Fruit fly (Drosophila melanogaster): Measurements from ENCODE around the gene out.

The out gene

dm6 chrX:19268484-19269068 is 53.3 kb downstream of the out start, which contains the start of gene CG8010 (continued):
- TF ChIP-seq Opbp (GFP tag; IDR thresholded peaks at IDR 0.05; ENCODE audit: partially characterized antibody) (no peak), Ssrp (tag; optimal IDR thresholded peaks at IDR 0.05) (no peak), Hmr (GFP tag; optimal IDR thresholded peaks at IDR 0.05) (no peak), dm (GFP tag; optimal IDR thresholded peaks at IDR 0.05) (peak; percentile 78), Chrac-16 (GFP tag; optimal IDR thresholded peaks at IDR 0.05) (no peak), CG18476 (GFP tag; optimal IDR thresholded peaks at IDR 0.05) (no peak), CG12071 (GFP tag; optimal IDR thresholded peaks at IDR 0.05) (no peak), ash1 (GFP tag; optimal IDR thresholded peaks at IDR 0.05) (no peak), unc-4 (GFP tag; IDR thresholded peaks at IDR 0.05; ENCODE audit: partially characterized antibody) (peak; percentile 47; the same call in 1 of the 2 replicates), Hr51 (GFP tag; optimal IDR thresholded peaks at IDR 0.05) (peak in 1 of 2 experiments; percentile 4), CG3281 (GFP tag; optimal IDR thresholded peaks at IDR 0.05) (peak; percentile 44), CG32772 (GFP tag; IDR thresholded peaks at IDR 0.05) (peak; percentile 42; the same call in 1 of the 2 replicates), salm (tag; optimal IDR thresholded peaks at IDR 0.05) (no peak), pros (GFP tag; optimal IDR thresholded peaks at IDR 0.05) (no peak), CG30020 (tag; optimal IDR thresholded peaks at IDR 0.05) (no peak), Bdp1 (GFP tag; optimal IDR thresholded peaks at IDR 0.05) (no peak), kay (GFP tag; optimal IDR thresholded peaks at IDR 0.05) (no peak), CG10959 (GFP tag; IDR thresholded peaks at IDR 0.05) (no peak), CG13624 (GFP tag; optimal IDR thresholded peaks at IDR 0.05) (no peak), Hsf (GFP tag; optimal IDR thresholded peaks at IDR 0.05) (peak; percentile 2), Meics (GFP tag; optimal IDR thresholded peaks at IDR 0.05) (no peak), Poxn (GFP tag; IDR thresholded peaks at IDR 0.05) (no peak), Dip3 (GFP tag; optimal IDR thresholded peaks at IDR 0.05) (no peak), ftz-f1 (GFP tag; optimal IDR thresholded peaks at IDR 0.05) (no peak), CG4617 (GFP tag; optimal IDR thresholded peaks at IDR 0.05; ENCODE audit: borderline replicate concordance) (peak; percentile 32), B-H1 (GFP tag; IDR thresholded peaks at IDR 0.05) (no peak), abd-A (tag; optimal IDR thresholded peaks at IDR 0.05) (no peak), chinmo (GFP tag; IDR thresholded peaks at IDR 0.05; ENCODE audit: partially characterized antibody) (0 out of 4 replicates have a peak, but pooled peaks have one; percentile 67), CG43689 (GFP tag; IDR thresholded peaks at IDR 0.05) (no peak), CG7271 (tag; optimal IDR thresholded peaks at IDR 0.05) (no peak), CG7745 (tag; optimal IDR thresholded peaks at IDR 0.05) (no peak), CG17568 (GFP tag; optimal IDR thresholded peaks at IDR 0.05) (no peak), CG17829 (tag; optimal IDR thresholded peaks at IDR 0.05) (peak; percentile 41), Elba2 (GFP tag; optimal IDR thresholded peaks at IDR 0.05) (no peak), croc (GFP tag; conservative IDR thresholded peaks at IDR 0.05) (no peak), Fer1 (GFP tag; optimal IDR thresholded peaks at IDR 0.05) (peak; percentile 65), CG1603 (tag; optimal IDR thresholded peaks at IDR 0.05) (no peak), trem (tag; optimal IDR thresholded peaks at IDR 0.05) (peak; percentile 30), CG34224 (GFP tag; IDR thresholded peaks at IDR 0.05; ENCODE audit: partially characterized antibody) (peak; percentile 67), Gug (GFP tag; IDR thresholded peaks at IDR 0.05) (0 out of 4 replicates have a peak, but pooled peaks have one; percentile 13), Dbx (GFP tag; IDR thresholded peaks at IDR 0.05) (peak; percentile 33; the same call in 1 of the 3 replicates), ken (GFP tag; IDR thresholded peaks at IDR 0.05) (0 out of 3 replicates have a peak, but pooled peaks have one; percentile 20), Doc3 (GFP tag; IDR thresholded peaks at IDR 0.05; ENCODE audit: partially characterized antibody) (no peak), lmd (GFP tag; IDR thresholded peaks at IDR 0.05) (peak; percentile 13; the same call in 1 of the 2 replicates), gsb-n (tag; optimal IDR thresholded peaks at IDR 0.05) (no peak), Drgx (GFP tag; IDR thresholded peaks at IDR 0.05) (0 out of 2 replicates have a peak, but pooled peaks have one; percentile 30), Atf6 (GFP tag; IDR thresholded peaks at IDR 0.05) (peak; percentile 32; the same call in 1 of the 2 replicates), gfzf (GFP tag; optimal IDR thresholded peaks at IDR 0.05) (peak; percentile 35), pum (GFP tag; optimal IDR thresholded peaks at IDR 0.05) (no peak)

Data from whole organism, embryonic.